Worm (Caenorhabditis elegans) whole organism, L4 larva: ENCODE results near the gene frm-7.
A peak's percentile ranks its signal among the peaks of the same experiment; 100 is the strongest.

Experiments used
- D1046.2 ChIP-seq: fragments of 200-800 bp; sonication (Bioruptor generic); IDR thresholded peaks from 2 replicates; pipeline ENCODE4 v1.3.6; 2022; ENCODE audit warnings: missing genetic modification characterization, missing compliant biosample characterization
- T20F7.1 ChIP-seq: fragments of 200-800 bp; sonication (Bioruptor generic); optimal IDR thresholded peaks from 2 replicates; lab custom pipeline; 2018; ENCODE audit warnings: mild to moderate bottlenecking, missing genetic modification characterization, missing compliant biosample characterization
- Y105C5A.15 ChIP-seq: fragments of 200-800 bp; sonication (Bioruptor generic); IDR thresholded peaks from 2 replicates; pipeline ENCODE4 v1.3.6; 2022; ENCODE audit warnings: missing genetic modification characterization, missing compliant biosample characterization
- Y5F2A.4 ChIP-seq: fragments of 200-800 bp; sonication (Bioruptor generic); optimal IDR thresholded peaks from 2 replicates; lab custom pipeline; 2018; ENCODE audit warnings: mild to moderate bottlenecking, missing genetic modification characterization, missing compliant biosample characterization
- ZK546.5 ChIP-seq, 2 experiments: sonication (generic microtip); optimal IDR thresholded peaks; 2 replicates each; lab custom pipeline; 2017; ENCODE audit warnings: missing biosample characterization in 2 of 2, missing genetic modification characterization in 2 of 2
- aha-1 ChIP-seq: fragments of 150-350 bp; peaks from one replicate; lab custom pipeline; 2014; ENCODE audit warnings: missing biosample characterization, missing genetic modification characterization
- ama-1 ChIP-seq: fragments of 150-350 bp; optimal IDR thresholded peaks from 2 replicates; lab custom pipeline; 2014; ENCODE audit warnings: inconsistent platforms, mixed read lengths
- arid-1 ChIP-seq: fragments of 200-800 bp; sonication (Bioruptor generic); conservative IDR thresholded peaks from 2 replicates; pipeline ENCODE4 v1.3.6; 2022; ENCODE audit warnings: missing genetic modification reagents, missing genetic modification characterization, missing compliant biosample characterization
- ceh-28 ChIP-seq: fragments of 150-350 bp; optimal IDR thresholded peaks from 2 replicates; lab custom pipeline; 2014; ENCODE audit warnings: missing biosample characterization, missing genetic modification reagents, missing genetic modification characterization
- ceh-62 ChIP-seq: sonication (generic microtip); optimal IDR thresholded peaks from 2 replicates; lab custom pipeline; 2017; ENCODE audit warnings: missing biosample characterization, missing genetic modification characterization
- ceh-82 ChIP-seq: sonication (generic microtip); optimal IDR thresholded peaks from 2 replicates; lab custom pipeline; 2017; ENCODE audit warnings: missing biosample characterization, missing genetic modification characterization
- daf-12 ChIP-seq: fragments of 150-350 bp; optimal IDR thresholded peaks from 2 replicates; lab custom pipeline; 2014; ENCODE audit warnings: missing biosample characterization, missing genetic modification reagents, missing genetic modification characterization
- dmd-6 ChIP-seq: fragments of 200-800 bp; sonication (Bioruptor generic); IDR thresholded peaks from 2 replicates; pipeline ENCODE4 v1.3.6; 2022; ENCODE audit warnings: missing genetic modification reagents, missing genetic modification characterization, missing compliant biosample characterization
- dmd-9 ChIP-seq: fragments of 200-800 bp; sonication (Bioruptor generic); IDR thresholded peaks from 2 replicates; pipeline ENCODE4 v1.3.6; 2022; ENCODE audit warnings: missing genetic modification reagents, missing genetic modification characterization, missing compliant biosample characterization
- hlh-11 ChIP-seq: fragments of 200-800 bp; sonication (Bioruptor generic); optimal IDR thresholded peaks from 2 replicates; lab custom pipeline; 2018; ENCODE audit warnings: mild to moderate bottlenecking, missing genetic modification characterization, missing compliant biosample characterization
- hlh-30 ChIP-seq: sonication (generic microtip); optimal IDR thresholded peaks from 2 replicates; lab custom pipeline; 2017; ENCODE audit warnings: antibody characterized with exemption, mild to moderate bottlenecking, missing genetic modification characterization, missing compliant biosample characterization; ENCODE audit not compliant: insufficient read depth
- lim-7 ChIP-seq: fragments of 200-800 bp; sonication (Bioruptor generic); IDR thresholded peaks from 2 replicates; pipeline ENCODE4 v1.3.6; 2022; ENCODE audit warnings: missing genetic modification characterization, missing compliant biosample characterization
- lin-1 ChIP-seq: fragments of 200-800 bp; sonication (Bioruptor generic); IDR thresholded peaks from 2 replicates; pipeline ENCODE4 v1.3.6; 2022; ENCODE audit warnings: missing genetic modification reagents, missing genetic modification characterization, missing compliant biosample characterization
- lin-39 ChIP-seq: fragments of 150-350 bp; optimal IDR thresholded peaks from 2 replicates; lab custom pipeline; 2014; ENCODE audit warnings: missing biosample characterization, missing genetic modification reagents, missing genetic modification characterization
- mdl-1 ChIP-seq, 2 experiments: fragments of 150-350 bp in 1 of 2; sonication (generic microtip) in 1 of 2; optimal IDR thresholded peaks; 2 replicates each; lab custom pipeline; 2014 to 2017; ENCODE audit warnings: missing biosample characterization in 2 of 2, missing genetic modification characterization in 2 of 2
- mdt-29 ChIP-seq: fragments of 200-800 bp; sonication (Bioruptor generic); IDR thresholded peaks from 2 replicates; pipeline ENCODE4 v1.3.6; 2022; ENCODE audit warnings: missing genetic modification reagents, missing genetic modification characterization, missing compliant biosample characterization
- mxl-3 ChIP-seq: fragments of 200-800 bp; sonication (Bioruptor generic); optimal IDR thresholded peaks from 2 replicates; lab custom pipeline; 2018; ENCODE audit warnings: mild to moderate bottlenecking, missing genetic modification characterization, missing compliant biosample characterization
- nhr-102 ChIP-seq: sonication (generic microtip); optimal IDR thresholded peaks from 2 replicates; lab custom pipeline; 2016; ENCODE audit warnings: mild to moderate bottlenecking, missing genetic modification characterization, moderate library complexity, missing compliant biosample characterization
- nhr-11 ChIP-seq: fragments of 150-350 bp; optimal IDR thresholded peaks from 2 replicates; lab custom pipeline; 2014; ENCODE audit warnings: missing biosample characterization, missing genetic modification characterization
- nhr-41 ChIP-seq: fragments of 200-800 bp; sonication (Bioruptor generic); IDR thresholded peaks from 2 replicates; pipeline ENCODE4 v1.3.6; 2022; ENCODE audit warnings: missing genetic modification reagents, missing genetic modification characterization, missing compliant biosample characterization
- nhr-48 ChIP-seq: sonication (generic microtip); optimal IDR thresholded peaks from 2 replicates; lab custom pipeline; 2016; ENCODE audit warnings: mild to moderate bottlenecking, missing genetic modification characterization, missing compliant biosample characterization
- php-3 ChIP-seq: fragments of 200-800 bp; sonication (Bioruptor generic); IDR thresholded peaks from 2 replicates; pipeline ENCODE4 v1.3.6; 2022; ENCODE audit warnings: missing genetic modification reagents, missing genetic modification characterization, missing compliant biosample characterization
- set-16 ChIP-seq: fragments of 200-800 bp; sonication (Bioruptor generic); IDR thresholded peaks from 2 replicates; pipeline ENCODE4 v1.3.6; 2022; ENCODE audit warnings: missing genetic modification reagents, missing genetic modification characterization, missing compliant biosample characterization
- tag-97 ChIP-seq: fragments of 200-800 bp; sonication (Bioruptor generic); IDR thresholded peaks from 2 replicates; pipeline ENCODE4 v1.3.6; 2022; ENCODE audit warnings: missing genetic modification characterization, missing compliant biosample characterization
- unc-130 ChIP-seq: sonication (generic microtip); optimal IDR thresholded peaks from 2 replicates; lab custom pipeline; 2016; ENCODE audit warnings: missing genetic modification reagents, missing genetic modification characterization, missing compliant biosample characterization
- unc-62 ChIP-seq, 3 experiments: fragments of 150-350 bp in 1 of 3; sonication (generic microtip); optimal IDR thresholded peaks in 2 of 3; peaks in 1 of 3; 1 replicate in 1 of 3; 2 replicates in 2 of 3; lab custom pipeline; 2014 to 2017; ENCODE audit warnings: missing biosample characterization in 3 of 3, missing genetic modification characterization in 3 of 3, missing genetic modification reagents in 3 of 3, missing genotype in 1 of 3
- zfp-2 ChIP-seq: sonication (generic microtip); optimal IDR thresholded peaks from 2 replicates; lab custom pipeline; 2016; ENCODE audit warnings: mild to moderate bottlenecking, missing genetic modification characterization, missing compliant biosample characterization
- zfp-3 ChIP-seq: fragments of 200-800 bp; sonication (Bioruptor generic); conservative IDR thresholded peaks from 2 replicates; pipeline ENCODE4 v1.3.6; 2022; ENCODE audit warnings: missing genetic modification reagents, missing genetic modification characterization, missing compliant biosample characterization
- ztf-7 ChIP-seq: fragments of 150-350 bp; optimal IDR thresholded peaks from 2 replicates; lab custom pipeline; 2014; ENCODE audit warnings: missing biosample characterization, missing genetic modification characterization

The frm-7 gene

DNA sequence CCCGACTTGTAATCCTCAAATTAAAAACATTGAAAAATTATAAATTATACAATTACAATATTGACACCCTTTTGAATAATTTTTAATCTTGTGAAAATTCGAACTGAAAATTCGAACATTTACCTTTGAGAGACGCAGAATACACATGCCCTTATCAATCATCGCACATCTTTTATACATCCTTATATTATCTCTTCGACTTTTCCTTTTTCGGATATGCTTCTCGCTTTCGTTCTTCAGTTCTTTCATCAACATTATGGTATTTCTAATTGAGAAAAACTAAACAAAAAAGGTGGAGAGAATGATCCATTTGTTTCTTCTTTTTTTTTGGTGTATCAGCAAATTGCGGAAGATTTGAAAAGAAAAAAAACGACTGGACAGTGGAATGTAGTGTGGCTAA lies 47.1 kb downstream of the frm-7 start:
- TF ChIP-seq nhr-48 (tag; lab: Kevin White, UChicago) = peak; percentile 42
- peak; percentile 31 for TF ChIP-seq hlh-11 (tag; lab: Kevin White, UChicago)
- no peak for TF ChIP-seq unc-130 (GFP tag; lab: Kevin White, UChicago)

DNA sequence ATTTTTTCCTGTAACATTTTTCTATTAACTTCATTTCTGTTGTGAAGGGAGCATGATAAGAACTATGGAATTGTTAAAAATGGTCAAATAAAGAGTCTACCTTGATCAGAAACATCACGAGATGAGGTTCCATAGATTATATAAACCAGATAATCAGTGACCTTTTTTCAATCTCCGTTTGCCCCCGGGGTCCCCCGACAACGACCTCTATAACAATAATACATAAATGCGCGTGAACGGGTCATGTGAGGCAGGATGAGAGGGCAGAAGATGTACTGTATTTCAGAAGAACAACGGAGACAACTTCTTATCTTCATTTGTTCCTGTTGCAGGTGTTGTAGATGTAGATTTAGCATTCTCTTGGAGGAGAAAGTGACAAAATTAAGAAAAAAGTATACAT lies 49.6 kb downstream of the frm-7 start:
- TF ChIP-seq hlh-30 (tag; lab: Kevin White, UChicago) (peak; percentile 63), nhr-41 (no peak), ceh-28 (tag; lab: Kevin White, UChicago) (no peak), ZK546.5 (tag; optimal IDR thresholded peaks at IDR 0.05; lab: Kevin White, UChicago) (no peak), Y105C5A.15 (GFP tag; lab: Robert Waterston, UW) (no peak), ama-1 (lab: Kevin White, UChicago) (no peak), hlh-11 (tag; lab: Kevin White, UChicago) (peak; percentile 14)

DNA sequence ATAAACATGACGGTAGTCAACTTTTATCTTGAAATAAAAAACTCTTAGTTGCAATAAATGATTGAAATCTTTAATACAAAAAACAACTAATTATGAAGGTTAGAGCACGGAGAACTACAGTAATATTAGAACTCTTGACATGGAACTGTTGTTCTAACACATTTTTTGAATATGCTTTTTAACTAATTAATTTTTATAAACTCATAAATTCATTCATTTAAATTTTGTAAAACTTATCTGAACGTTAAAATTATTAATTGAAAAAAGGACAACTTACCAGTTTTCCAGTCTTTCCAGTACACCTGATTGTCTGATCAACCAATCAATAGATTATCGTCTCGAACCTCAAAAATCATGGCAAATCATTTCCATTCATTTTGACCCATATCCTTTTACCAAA lies 50.2 kb downstream of the frm-7 start, which contains the start of gene sqt-3:
TSS of gene sqt-3 (plus strand) at position 301 of the 400 bp plus-strand sequence.
- no peak for TF ChIP-seq T20F7.1 (GFP tag; lab: Kevin White, UChicago)
- TF ChIP-seq lin-39 = no peak
- TF ChIP-seq, all 104 proteins: peak for 0

DNA sequence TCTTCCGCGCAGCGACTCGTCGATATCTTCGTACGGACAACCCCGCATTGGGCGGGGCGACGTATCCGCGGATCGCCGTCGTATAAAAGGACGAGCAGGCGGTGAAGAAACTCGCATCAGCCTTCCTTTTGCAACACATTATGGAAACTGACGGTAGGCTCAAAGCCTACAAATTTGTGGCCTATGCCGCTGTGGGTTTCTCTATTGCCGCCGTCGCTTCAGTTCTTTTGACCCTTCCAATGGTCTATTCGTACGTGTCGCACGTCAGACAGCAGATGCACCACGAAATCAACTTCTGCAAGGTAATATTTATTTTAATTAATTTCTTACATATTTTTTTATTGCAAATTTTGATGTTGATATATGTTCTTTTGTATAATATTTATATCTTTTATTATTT lies 50.6 kb downstream of the frm-7 start:
- TF ChIP-seq nhr-11 (no peak), mdl-1 (tag; optimal IDR thresholded peaks at IDR 0.05; lab: Kevin White, UChicago) (no peak), ama-1 (lab: Kevin White, UChicago) (peak; percentile 55), lin-1 (GFP tag; lab: Robert Waterston, UW) (no peak), dmd-9 (GFP tag; lab: Robert Waterston, UW) (no peak), tag-97 (no peak), mdt-29 (GFP tag; lab: Robert Waterston, UW) (no peak), php-3 (GFP tag; lab: Robert Waterston, UW) (no peak), hlh-11 (tag; lab: Kevin White, UChicago) (peak; percentile 11), unc-62 (GFP tag; optimal IDR thresholded peaks at IDR 0.05 in 1 of 2; lab: Kevin White, UChicago) (no peak), unc-62 (tag; optimal IDR thresholded peaks at IDR 0.05; lab: Kevin White, UChicago) (no peak), zfp-3 (no peak), ceh-62 (tag; lab: Kevin White, UChicago) (no peak), dmd-6 (GFP tag; lab: Robert Waterston, UW) (no peak)

DNA sequence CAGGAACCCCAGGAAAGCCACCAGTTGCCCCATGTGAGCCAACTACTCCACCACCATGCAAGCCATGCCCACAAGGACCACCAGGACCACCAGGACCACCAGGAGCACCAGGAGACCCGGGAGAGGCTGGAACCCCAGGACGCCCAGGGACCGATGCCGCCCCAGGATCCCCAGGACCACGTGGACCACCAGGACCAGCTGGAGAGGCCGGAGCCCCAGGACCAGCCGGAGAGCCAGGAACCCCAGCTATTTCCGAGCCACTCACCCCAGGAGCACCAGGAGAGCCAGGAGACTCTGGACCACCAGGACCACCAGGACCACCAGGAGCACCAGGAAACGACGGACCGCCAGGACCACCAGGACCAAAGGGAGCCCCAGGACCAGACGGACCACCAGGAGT lies 51.2 kb downstream of the frm-7 start:
- peak; percentile 79 for TF ChIP-seq aha-1 (tag; lab: Kevin White, UChicago)
- TF ChIP-seq mxl-3 (GFP tag; lab: Kevin White, UChicago) = peak; percentile 32
- no peak for TF ChIP-seq zfp-2 (tag; lab: Kevin White, UChicago)
- TF ChIP-seq ztf-7 (tag; lab: Kevin White, UChicago) = no peak
- TF ChIP-seq unc-62 (GFP tag; optimal IDR thresholded peaks at IDR 0.05 in 1 of 2; lab: Kevin White, UChicago) = peak in 1 of 2 experiments; percentile 1
- no peak for TF ChIP-seq unc-62 (tag; optimal IDR thresholded peaks at IDR 0.05; lab: Kevin White, UChicago)
- TF ChIP-seq hlh-11 (tag; lab: Kevin White, UChicago) = peak; percentile 33
- TF ChIP-seq nhr-102 (tag; lab: Kevin White, UChicago) = no peak
- no peak; the same call in 1 of the 2 replicates for TF ChIP-seq lim-7 (GFP tag; lab: Robert Waterston, UW)
- TF ChIP-seq set-16 (GFP tag; lab: Robert Waterston, UW) = peak; percentile 99
- TF ChIP-seq ceh-82 (tag; lab: Kevin White, UChicago) = no peak
- TF ChIP-seq arid-1 (GFP tag; lab: Robert Waterston, UW) = no peak
- TF ChIP-seq D1046.2 (GFP tag; lab: Robert Waterston, UW) = 0 out of 2 replicates have a peak, but pooled peaks have one; percentile 24
- no peak for TF ChIP-seq Y5F2A.4 (GFP tag; lab: Kevin White, UChicago)
- TF ChIP-seq daf-12 (tag; lab: Kevin White, UChicago) = no peak
